Worm (Caenorhabditis elegans): Measurements from ENCODE around the gene lgx-1.

lgx-1 gene

DNA sequence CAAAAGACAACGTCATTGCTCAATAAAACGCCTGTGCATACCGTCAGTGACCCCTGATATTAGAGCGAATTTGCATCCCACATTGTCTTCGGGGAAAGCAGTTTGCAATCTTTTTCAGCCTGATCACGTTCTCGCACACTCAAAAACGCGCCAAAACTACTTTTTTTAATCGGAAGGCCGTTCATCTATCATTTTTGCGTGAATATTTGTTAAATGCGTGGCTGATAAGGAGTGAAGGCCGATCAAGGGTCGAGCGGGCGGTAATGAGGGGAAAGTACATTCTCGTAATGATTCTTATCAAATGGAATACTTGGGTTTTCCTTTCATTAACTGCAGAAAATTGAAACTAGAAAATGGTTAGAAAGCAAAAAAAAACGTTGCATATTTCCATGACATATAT lies 14.1 kb downstream of the lgx-1 start:
- TF ChIP-seq aly-2 (tag; optimal IDR thresholded peaks at IDR 0.05) (no peak), F13H6.1 (tag; optimal IDR thresholded peaks at IDR 0.05) (peak; percentile 35), zag-1 (tag; optimal IDR thresholded peaks at IDR 0.05) (no peak), sma-9 (GFP tag; optimal IDR thresholded peaks at IDR 0.05) (peak; percentile 43), sma-9 (tag; optimal IDR thresholded peaks at IDR 0.05) (no peak), unc-39 (tag; optimal IDR thresholded peaks at IDR 0.05) (no peak), fos-1 (tag; optimal IDR thresholded peaks at IDR 0.05) (peak; percentile 64), nhr-129 (tag; optimal IDR thresholded peaks at IDR 0.05) (no peak), mbf-1 (tag; optimal IDR thresholded peaks at IDR 0.05) (no peak), sma-3 (GFP tag; optimal IDR thresholded peaks at IDR 0.05) (peak; percentile 9)

DNA sequence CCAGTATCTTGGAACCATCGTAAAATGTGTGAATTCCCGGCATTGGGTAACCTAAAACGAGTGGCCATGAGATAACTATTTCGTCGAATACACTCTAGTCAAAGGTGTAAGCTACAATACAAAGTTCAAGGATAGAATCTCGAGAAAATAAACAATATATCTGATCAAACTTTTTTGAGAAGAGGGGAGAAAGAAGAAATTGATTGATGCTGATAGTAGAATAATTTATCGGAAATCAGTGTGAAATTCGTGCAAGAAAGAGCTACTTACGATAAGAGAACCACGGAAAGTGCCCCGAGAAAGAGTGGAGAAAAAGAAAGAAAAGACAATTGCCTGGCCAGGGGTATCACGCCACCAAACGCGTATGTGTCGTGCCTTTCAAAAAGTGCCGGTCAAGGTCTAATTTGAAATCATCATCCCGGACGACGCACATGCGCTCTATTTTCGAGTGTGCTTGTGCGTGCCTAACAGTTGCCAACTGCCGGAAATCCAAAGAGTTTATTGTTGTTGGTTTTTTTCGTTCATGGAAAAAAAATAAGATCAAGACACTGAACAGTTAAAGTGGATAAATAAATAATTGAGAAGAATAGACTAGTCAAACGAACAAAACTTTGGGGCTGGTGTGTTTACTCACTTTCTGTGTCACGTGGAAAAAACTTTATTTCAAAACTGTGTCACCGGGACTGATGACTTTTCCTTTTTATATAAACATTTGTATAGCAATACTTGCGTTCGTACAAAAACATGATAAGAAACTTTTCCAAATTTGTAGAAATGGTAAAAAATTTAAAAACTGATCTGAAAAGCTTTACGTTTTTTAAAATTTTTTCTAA lies 15.3 kb downstream of the lgx-1 start, which contains the start of gene mboa-3:
mboa-3 (minus strand) TSS at position 51 of the 833 bp plus-strand sequence.
- TF ChIP-seq ZK546.5 (tag; optimal IDR thresholded peaks at IDR 0.05) (no peak), nhr-129 (tag; optimal IDR thresholded peaks at IDR 0.05) (peak; percentile 67), gmeb-1 (tag; optimal IDR thresholded peaks at IDR 0.05) (peak; percentile 0), mdl-1 (tag; optimal IDR thresholded peaks at IDR 0.05) (peak in 1 of 2 experiments; percentile 39), sma-9 (GFP tag; optimal IDR thresholded peaks at IDR 0.05) (peak; percentile 59), sma-9 (tag; optimal IDR thresholded peaks at IDR 0.05) (no peak), fos-1 (tag; optimal IDR thresholded peaks at IDR 0.05) (peak; percentile 60), elt-3 (tag; optimal IDR thresholded peaks at IDR 0.05) (no peak), F13H6.1 (tag; optimal IDR thresholded peaks at IDR 0.05) (peak; percentile 24)

DNA sequence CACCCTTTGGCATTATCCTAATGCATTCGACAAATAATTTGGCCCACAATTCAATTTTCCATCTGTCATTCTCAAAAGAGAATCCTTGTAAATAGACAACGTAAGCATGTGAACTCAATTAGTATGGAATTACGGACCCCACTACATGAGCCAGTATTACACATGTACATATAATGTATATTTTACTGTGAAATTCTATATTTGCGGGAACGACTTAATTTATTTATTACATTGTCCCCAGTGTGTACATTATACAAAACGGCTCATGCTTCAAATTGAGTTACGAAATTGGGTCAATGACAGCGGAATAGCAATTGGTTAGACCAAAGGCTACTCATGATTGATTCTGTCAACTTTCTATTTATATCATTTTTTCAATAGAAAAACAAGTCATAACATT lies 18.7 kb downstream of the lgx-1 start:
- TF ChIP-seq sma-9 (GFP tag; optimal IDR thresholded peaks at IDR 0.05): peak; percentile 29
- no peak for TF ChIP-seq sma-9 (tag; optimal IDR thresholded peaks at IDR 0.05)
- no peak for TF ChIP-seq fos-1 (tag; optimal IDR thresholded peaks at IDR 0.05)

DNA sequence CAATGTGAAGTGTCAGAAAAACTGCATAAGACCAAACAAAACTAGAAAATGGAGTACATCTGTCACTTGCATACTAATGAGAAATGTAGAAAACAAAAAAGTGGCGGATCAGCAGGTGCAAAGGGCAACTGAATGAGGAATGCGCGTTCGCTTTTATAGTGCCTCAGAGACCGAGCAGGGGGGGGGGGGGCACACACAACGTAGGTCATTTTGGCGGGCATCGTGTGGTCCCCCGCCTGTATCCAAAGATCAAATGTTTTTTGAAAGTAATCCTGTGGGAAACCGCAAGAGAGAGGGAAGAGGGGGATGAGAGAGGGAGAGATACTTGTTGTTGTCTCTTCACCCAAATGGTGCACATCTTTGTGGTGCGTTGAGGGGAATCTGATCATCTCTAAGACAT lies 20.0 kb downstream of the lgx-1 start:
- TF ChIP-seq ztf-1 (GFP tag; conservative IDR thresholded peaks at IDR 0.05): no peak
- TF ChIP-seq ceh-82 (tag; optimal IDR thresholded peaks at IDR 0.05): no peak
- no peak for TF ChIP-seq nhr-237 (tag; optimal IDR thresholded peaks at IDR 0.05)
- TF ChIP-seq lin-39 (tag; optimal IDR thresholded peaks at IDR 0.05): no peak
- no peak for TF ChIP-seq elt-1 (tag; optimal IDR thresholded peaks at IDR 0.05)
- TF ChIP-seq gmeb-1 (tag; optimal IDR thresholded peaks at IDR 0.05): no peak
- no peak for TF ChIP-seq mbf-1 (tag; optimal IDR thresholded peaks at IDR 0.05)
- no peak for TF ChIP-seq ztf-11 (tag; optimal IDR thresholded peaks at IDR 0.05)
- no peak for TF ChIP-seq blmp-1 (tag; optimal IDR thresholded peaks at IDR 0.05; ENCODE audit: insufficient read depth)
- TF ChIP-seq F13H6.1 (tag; optimal IDR thresholded peaks at IDR 0.05): no peak
- TF ChIP-seq skn-1 (tag; optimal IDR thresholded peaks at IDR 0.05): no peak

DNA sequence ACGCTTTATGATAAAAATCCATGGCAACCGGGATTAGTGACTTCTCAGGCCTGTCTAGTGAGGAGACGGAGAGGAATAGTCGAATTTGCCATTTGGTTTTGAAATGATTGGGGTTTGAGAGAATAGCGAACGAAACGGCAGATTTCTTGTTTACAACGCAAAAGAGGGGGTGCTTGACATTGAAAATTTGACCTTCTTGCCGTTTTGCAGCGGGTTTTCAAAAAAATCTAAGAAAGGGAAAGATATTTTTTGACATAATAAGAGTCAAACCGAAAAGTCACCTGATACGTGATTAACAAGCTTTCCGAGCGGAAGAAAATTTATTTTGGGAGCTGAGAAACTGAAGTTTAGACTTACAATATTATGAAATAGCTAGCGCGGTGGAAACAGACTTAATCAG lies 20.5 kb downstream of the lgx-1 start:
- TF ChIP-seq crh-2 (tag; optimal IDR thresholded peaks at IDR 0.05) (peak; percentile 12), lsy-2 (tag; optimal IDR thresholded peaks at IDR 0.05) (no peak), ztf-4 (tag; optimal IDR thresholded peaks at IDR 0.05) (no peak), F13H6.1 (tag; optimal IDR thresholded peaks at IDR 0.05) (no peak), nhr-21 (tag; optimal IDR thresholded peaks at IDR 0.05) (no peak), nhr-23 (tag; optimal IDR thresholded peaks at IDR 0.05) (no peak), peb-1 (tag; optimal IDR thresholded peaks at IDR 0.05) (no peak), nhr-129 (tag; optimal IDR thresholded peaks at IDR 0.05) (peak; percentile 8), nhr-25 (tag; optimal IDR thresholded peaks at IDR 0.05) (peak; percentile 63), aly-2 (tag; optimal IDR thresholded peaks at IDR 0.05) (no peak), blmp-1 (tag; optimal IDR thresholded peaks at IDR 0.05; ENCODE audit: insufficient read depth) (peak; percentile 15)

DNA sequence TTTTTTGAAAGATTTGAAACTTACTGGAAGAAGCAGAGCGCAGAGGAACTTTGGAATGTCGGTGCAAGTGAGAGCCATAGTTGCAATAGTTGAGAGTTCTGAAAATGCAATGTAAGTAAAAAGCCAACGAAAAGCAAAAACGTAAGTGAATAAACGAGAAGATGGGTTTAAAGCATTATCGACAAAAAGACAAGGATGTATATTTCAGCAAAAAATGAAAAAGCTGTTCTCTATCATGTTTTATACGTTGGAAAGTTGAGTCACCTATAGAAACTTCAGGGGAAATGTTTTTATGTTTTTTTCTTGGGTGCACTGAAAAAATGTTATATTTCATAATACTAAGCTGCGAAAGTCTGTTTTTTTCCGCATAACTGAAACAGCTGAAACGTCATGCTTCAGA lies 21.3 kb downstream of the lgx-1 start, which contains the start of gene T23F2.5:
T23F2.5 (minus strand) TSS at position 101 of the 400 bp plus-strand sequence.
- TF ChIP-seq nhr-21 (tag; optimal IDR thresholded peaks at IDR 0.05) (no peak), nhr-77 (tag; optimal IDR thresholded peaks at IDR 0.05) (no peak), alr-1 (tag; optimal IDR thresholded peaks at IDR 0.05) (no peak), C34F6.9 (tag; optimal IDR thresholded peaks at IDR 0.05) (no peak), nhr-12 (tag; optimal IDR thresholded peaks at IDR 0.05) (no peak), unc-62 (GFP tag; optimal IDR thresholded peaks at IDR 0.05) (no peak), fos-1 (tag; optimal IDR thresholded peaks at IDR 0.05) (no peak), nhr-129 (tag; optimal IDR thresholded peaks at IDR 0.05) (no peak)
